Fruit fly (Drosophila melanogaster) whole organism, embryonic: ENCODE measurements around the gene CG43447.

Experiments used
- Adf1 ChIP-seq: fragments of 200-800 bp; sonication (Bioruptor generic); IDR thresholded peaks from 2 replicates; pipeline ENCODE4 v1.3.6; 2022; ENCODE audit warnings: missing biosample characterization, missing genetic modification characterization
- Awh ChIP-seq: fragments of 200-800 bp; sonication (Bioruptor generic); IDR thresholded peaks from 2 replicates; pipeline ENCODE4, ENCODE4 v1.3.6; 2022; ENCODE audit warnings: missing biosample characterization, missing genetic modification characterization
- Bgb ChIP-seq: fragments of 200-800 bp; sonication (Bioruptor generic); IDR thresholded peaks from 2 replicates; pipeline ENCODE4 v1.3.6; 2022; ENCODE audit warnings: missing biosample characterization, missing genetic modification characterization; ENCODE audit not compliant: partially characterized antibody
- CG11093 ChIP-seq: fragments of 200-800 bp; sonication (Bioruptor generic); IDR thresholded peaks from 3 replicates; pipeline ENCODE4 v1.3.6; 2022; ENCODE audit warnings: missing biosample characterization, missing genetic modification characterization
- CG11504 ChIP-seq: fragments of 200-800 bp; sonication (Bioruptor generic); optimal IDR thresholded peaks from 3 replicates; lab custom pipeline; 2019; ENCODE audit warnings: missing biosample characterization, mild to moderate bottlenecking, missing genetic modification characterization, moderate library complexity
- CG12071 ChIP-seq: fragments of 200-800 bp; sonication (Bioruptor generic); optimal IDR thresholded peaks from 3 replicates; lab custom pipeline; 2018; ENCODE audit warnings: missing biosample characterization, mild to moderate bottlenecking, missing genetic modification characterization
- CG13424 ChIP-seq: fragments of 200-800 bp; sonication (Bioruptor generic); optimal IDR thresholded peaks from 2 replicates; lab custom pipeline; 2019; ENCODE audit warnings: missing biosample characterization, mild to moderate bottlenecking, missing genetic modification characterization, moderate library complexity
- CG18011 ChIP-seq: fragments of 200-800 bp; sonication (Bioruptor generic); optimal IDR thresholded peaks from 2 replicates; lab custom pipeline; 2017; ENCODE audit warnings: missing biosample characterization, missing genetic modification characterization, mild to moderate bottlenecking, moderate library complexity, missing genotype
- CG18599 ChIP-seq: fragments of 200-800 bp; sonication (Bioruptor generic); optimal IDR thresholded peaks from 3 replicates; lab custom pipeline; 2017; ENCODE audit warnings: missing biosample characterization, missing genetic modification characterization, mild to moderate bottlenecking, moderate library complexity, missing genetic modification reagents
- CG31388 ChIP-seq: fragments of 200-800 bp; sonication (Bioruptor generic); optimal IDR thresholded peaks from 2 replicates; lab custom pipeline; 2016; ENCODE audit warnings: missing biosample characterization, missing genetic modification characterization
- CG31441 ChIP-seq: fragments of 200-800 bp; sonication (Bioruptor generic); IDR thresholded peaks from 2 replicates; pipeline ENCODE4 v1.3.6; 2022; ENCODE audit warnings: missing biosample characterization, missing genetic modification characterization
- CG34224 ChIP-seq: fragments of 200-800 bp; sonication (Bioruptor generic); IDR thresholded peaks from 3 replicates; pipeline ENCODE4 v1.3.6; 2022; ENCODE audit warnings: missing biosample characterization, missing genetic modification characterization; ENCODE audit not compliant: partially characterized antibody
- CG34422 ChIP-seq: fragments of 200-800 bp; sonication (Bioruptor generic); IDR thresholded peaks from 3 replicates; pipeline ENCODE4 v1.3.6; 2022; ENCODE audit warnings: missing biosample characterization, missing genetic modification characterization
- CG4617 ChIP-seq: fragments of 200-800 bp; sonication (Bioruptor generic); optimal IDR thresholded peaks from 3 replicates; lab custom pipeline; 2016; ENCODE audit warnings: missing biosample characterization, missing genetic modification characterization, borderline replicate concordance
- CG5953 ChIP-seq: fragments of 200-800 bp; sonication (Bioruptor generic); IDR thresholded peaks from 2 replicates; pipeline ENCODE4 v1.3.6; 2022; ENCODE audit warnings: missing biosample characterization, missing genetic modification characterization
- CG6791 ChIP-seq: fragments of 200-800 bp; sonication (Bioruptor generic); IDR thresholded peaks from 3 replicates; pipeline ENCODE4 v1.3.6; 2022; ENCODE audit warnings: missing biosample characterization, missing genetic modification characterization; ENCODE audit not compliant: partially characterized antibody
- CG9437 ChIP-seq: fragments of 200-800 bp; sonication (Bioruptor generic); optimal IDR thresholded peaks from 2 replicates; lab custom pipeline; 2018; ENCODE audit warnings: missing biosample characterization, mild to moderate bottlenecking, missing genetic modification characterization
- Deaf1 ChIP-seq: fragments of 200-800 bp; optimal IDR thresholded peaks from 3 replicates; lab custom pipeline; 2019; ENCODE audit warnings: missing biosample characterization, mild to moderate bottlenecking, missing genetic modification characterization, moderate library complexity
- Dfd ChIP-seq, 2 experiments: fragments of >200 bp; optimal IDR thresholded peaks; 2 replicates each; lab custom pipeline; 2017; ENCODE audit warnings: missing biosample characterization in 2 of 2, missing genetic modification characterization in 2 of 2
- Fer1 ChIP-seq: fragments of 200-800 bp; sonication (Bioruptor generic); optimal IDR thresholded peaks from 2 replicates; lab custom pipeline; 2017; ENCODE audit warnings: missing biosample characterization, mild to moderate bottlenecking, missing genetic modification characterization
- HLH3B ChIP-seq: fragments of 200-800 bp; sonication (Bioruptor generic); IDR thresholded peaks from 2 replicates; pipeline ENCODE4 v1.3.6; 2022; ENCODE audit warnings: missing biosample characterization, missing genetic modification characterization
- HLHmδ ChIP-seq: fragments of 200-800 bp; sonication (Bioruptor generic); optimal IDR thresholded peaks from 2 replicates; lab custom pipeline; 2018; ENCODE audit warnings: missing biosample characterization, mild to moderate bottlenecking, missing genetic modification characterization, moderate library complexity
- HmgD ChIP-seq: fragments of 200-800 bp; sonication (Bioruptor generic); optimal IDR thresholded peaks from 3 replicates; lab custom pipeline; 2016; ENCODE audit warnings: missing biosample characterization, missing genetic modification characterization
- Hmr ChIP-seq: fragments of 200-800 bp; sonication (Bioruptor generic); optimal IDR thresholded peaks from 3 replicates; lab custom pipeline; 2017; ENCODE audit warnings: mild to moderate bottlenecking, missing biosample characterization, missing genetic modification reagents, missing genetic modification characterization
- Hr3 ChIP-seq: fragments of 200-800 bp; sonication (Bioruptor generic); optimal IDR thresholded peaks from 3 replicates; lab custom pipeline; 2016; ENCODE audit warnings: missing biosample characterization, missing genetic modification characterization
- Jarid2 ChIP-seq: fragments of 200-800 bp; sonication (Bioruptor generic); optimal IDR thresholded peaks from 3 replicates; lab custom pipeline; 2017; ENCODE audit warnings: mild to moderate bottlenecking, missing biosample characterization, missing genetic modification reagents, missing genetic modification characterization
- Mad ChIP-seq: fragments of 200-800 bp; sonication (Bioruptor generic); optimal IDR thresholded peaks from 2 replicates; lab custom pipeline; 2016; ENCODE audit warnings: missing biosample characterization, missing genetic modification characterization
- NK7.1 ChIP-seq: fragments of 200-800 bp; sonication (Bioruptor generic); optimal IDR thresholded peaks from 3 replicates; lab custom pipeline; 2016; ENCODE audit warnings: missing biosample characterization, missing genetic modification characterization
- Nf-YC ChIP-seq: fragments of 200-800 bp; optimal IDR thresholded peaks from 3 replicates; lab custom pipeline; 2019; ENCODE audit warnings: missing biosample characterization, mild to moderate bottlenecking, missing genetic modification characterization, moderate library complexity
- Six4 ChIP-seq: fragments of 200-800 bp; sonication (Bioruptor generic); optimal IDR thresholded peaks from 2 replicates; lab custom pipeline; 2016; ENCODE audit warnings: missing biosample characterization, missing genetic modification characterization
- cas ChIP-seq: fragments of 200-800 bp; sonication (Bioruptor generic); IDR thresholded peaks from 2 replicates; pipeline ENCODE4 v1.3.6; 2022; ENCODE audit warnings: missing biosample characterization, missing genetic modification characterization
- chinmo ChIP-seq: fragments of 200-800 bp; sonication (Bioruptor generic); IDR thresholded peaks from 4 replicates; pipeline ENCODE4 v1.3.6; 2022; ENCODE audit warnings: missing biosample characterization, missing genetic modification characterization; ENCODE audit not compliant: partially characterized antibody
- ci ChIP-seq: fragments of 200-800 bp; sonication (Bioruptor generic); IDR thresholded peaks from 3 replicates; pipeline ENCODE4 v1.3.6; 2022; ENCODE audit warnings: missing biosample characterization, missing genetic modification characterization
- crp ChIP-seq, 2 experiments: fragments of 200-800 bp; sonication (Bioruptor generic); optimal IDR thresholded peaks; 2 replicates in 1 of 2; 3 replicates in 1 of 2; lab custom pipeline; 2017; ENCODE audit warnings: missing biosample characterization in 2 of 2, missing genetic modification characterization in 2 of 2, mild to moderate bottlenecking in 1 of 2, moderate library complexity in 1 of 2
- jing ChIP-seq: fragments of 200-800 bp; sonication (Bioruptor generic); optimal IDR thresholded peaks from 2 replicates; lab custom pipeline; 2018; ENCODE audit warnings: missing biosample characterization, mild to moderate bottlenecking, missing genetic modification characterization
- kay ChIP-seq: fragments of 200-800 bp; sonication (Bioruptor generic); optimal IDR thresholded peaks from 2 replicates; lab custom pipeline; 2016; ENCODE audit warnings: missing biosample characterization, missing genetic modification characterization
- knrl ChIP-seq: fragments of 200-800 bp; sonication (Bioruptor generic); IDR thresholded peaks from 3 replicates; pipeline ENCODE4 v1.3.6; 2022; ENCODE audit warnings: missing biosample characterization, missing genetic modification characterization; ENCODE audit not compliant: partially characterized antibody
- lab ChIP-seq: fragments of 200-800 bp; sonication (Bioruptor generic); optimal IDR thresholded peaks from 3 replicates; lab custom pipeline; 2017; ENCODE audit warnings: missing biosample characterization, missing genetic modification characterization, mild to moderate bottlenecking, moderate library complexity, missing genetic modification reagents
- mirr ChIP-seq: fragments of 200-800 bp; sonication (Bioruptor generic); optimal IDR thresholded peaks from 3 replicates; lab custom pipeline; 2018; ENCODE audit warnings: missing biosample characterization, mild to moderate bottlenecking, missing genetic modification characterization
- onecut ChIP-seq: fragments of 200-800 bp; sonication (Bioruptor generic); IDR thresholded peaks from 2 replicates; pipeline ENCODE4 v1.3.6; 2022; ENCODE audit warnings: missing biosample characterization, missing genetic modification characterization
- scrt ChIP-seq: fragments of 200-800 bp; sonication (Bioruptor generic); optimal IDR thresholded peaks from 2 replicates; lab custom pipeline; 2018; ENCODE audit warnings: missing biosample characterization, mild to moderate bottlenecking, missing genetic modification characterization, moderate library complexity
- sens ChIP-seq: fragments of 200-800 bp; sonication (Bioruptor generic); peaks from one replicate; lab custom pipeline; 2016; ENCODE audit warnings: missing biosample characterization, missing genetic modification characterization
- sim ChIP-seq: fragments of 200-800 bp; sonication (Bioruptor generic); IDR thresholded peaks from 2 replicates; pipeline ENCODE4 v1.3.6; 2022; ENCODE audit warnings: missing biosample characterization, missing genetic modification characterization
- slbo ChIP-seq: fragments of 200-800 bp; sonication (Bioruptor generic); IDR thresholded peaks from 2 replicates; pipeline ENCODE4 v1.3.6; 2022; ENCODE audit warnings: missing biosample characterization, missing genetic modification characterization
- so ChIP-seq: fragments of 200-800 bp; sonication (Bioruptor generic); IDR thresholded peaks from 3 replicates; pipeline ENCODE4 v1.3.6; 2022; ENCODE audit warnings: missing biosample characterization, missing genetic modification characterization
- tio ChIP-seq: fragments of 200-800 bp; sonication (Bioruptor generic); optimal IDR thresholded peaks from 2 replicates; lab custom pipeline; 2017; ENCODE audit warnings: missing biosample characterization, missing genetic modification characterization, inconsistent platforms
- wdn ChIP-seq: fragments of 200-800 bp; sonication (Bioruptor generic); IDR thresholded peaks from 2 replicates; pipeline ENCODE4 v1.3.6; 2022; ENCODE audit warnings: missing biosample characterization, missing genetic modification characterization
- zen2 ChIP-seq: fragments of 200-800 bp; sonication (Bioruptor generic); IDR thresholded peaks from 3 replicates; pipeline ENCODE4 v1.3.6; 2022; ENCODE audit warnings: missing biosample characterization, missing genetic modification characterization; ENCODE audit not compliant: partially characterized antibody

Gene CG43447

DNA sequence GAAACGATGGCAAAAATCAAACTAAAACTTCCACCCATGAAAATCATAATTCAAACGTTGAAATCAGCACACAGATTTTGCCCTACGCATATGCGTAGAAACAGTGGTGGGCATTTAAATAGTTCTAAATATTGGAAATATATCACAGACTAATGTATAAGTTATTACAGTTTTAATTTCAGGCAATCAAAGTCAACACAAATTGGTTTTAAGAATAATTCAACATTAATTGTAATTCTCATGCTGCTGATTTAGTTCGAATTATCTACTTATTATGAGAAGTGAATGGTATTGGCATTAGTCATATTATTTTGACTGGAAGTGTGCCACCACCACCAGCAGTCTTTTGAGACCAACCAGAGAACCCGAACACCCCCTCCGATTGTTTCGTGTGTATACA, 13.4 kb upstream of the CG43447 start (continued):
- no peak for TF ChIP-seq CG11093

DNA sequence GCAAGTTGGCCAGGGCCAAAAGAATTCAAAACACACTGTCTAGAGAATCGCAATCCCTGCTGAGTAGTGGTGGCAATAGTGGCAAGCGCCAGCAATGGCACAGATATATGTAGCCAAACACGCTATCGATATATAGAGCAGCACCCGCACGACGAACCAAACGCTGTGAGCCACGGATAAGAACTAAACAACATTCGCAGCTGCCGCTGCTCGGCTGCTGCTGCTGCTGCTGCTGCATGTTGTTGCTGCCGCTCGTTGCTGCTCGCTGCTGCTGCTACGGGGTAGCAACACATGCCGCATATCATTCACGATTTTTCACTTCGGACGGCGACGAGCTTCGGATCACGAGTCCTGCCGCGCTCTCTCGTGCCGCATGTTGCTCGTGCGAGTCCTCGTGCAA, 2.8 kb upstream of the CG43447 start, which contains the start of gene side:
Gene side (minus strand): TSS at position 175 of the 400 bp plus-strand sequence.
- TF ChIP-seq lab (GFP tag; lab: Kevin White, UChicago) (peak; percentile 1), crp (GFP tag; optimal IDR thresholded peaks at IDR 0.05; lab: Kevin White, UChicago) (no peak), chinmo (GFP tag; lab: Robert Waterston, UW) (0 out of 4 replicates have a peak, but pooled peaks have one; percentile 34), HLHmδ (peak; percentile 23), CG34224 (GFP tag; lab: Robert Waterston, UW) (0 out of 3 replicates have a peak, but pooled peaks have one; percentile 27), NK7.1 (GFP tag; lab: Kevin White, UChicago) (no peak), Hr3 (GFP tag; lab: Kevin White, UChicago) (no peak), Deaf1 (tag; lab: Kevin White, UChicago) (peak; percentile 95), Nf-YC (tag; lab: Kevin White, UChicago) (no peak), HmgD (GFP tag; lab: Kevin White, UChicago) (peak; percentile 1), CG12071 (peak; percentile 19), CG31441 (GFP tag; lab: Robert Waterston, UW) (no peak), Dfd (GFP tag; optimal IDR thresholded peaks at IDR 0.05; lab: Kevin White, UChicago) (no peak), Fer1 (GFP tag; lab: Kevin White, UChicago) (peak; percentile 12), wdn (GFP tag; lab: Robert Waterston, UW) (0 out of 2 replicates have a peak, but pooled peaks have one; percentile 17), Hmr (peak; percentile 12), Adf1 (GFP tag; lab: Robert Waterston, UW) (peak; percentile 84), CG18011 (GFP tag; lab: Kevin White, UChicago) (no peak), CG6791 (0 out of 3 replicates have a peak, but pooled peaks have one; percentile 44), onecut (peak; percentile 24; the same call in 1 of the 2 replicates), scrt (GFP tag; lab: Kevin White, UChicago) (peak; percentile 12), so (GFP tag; lab: Robert Waterston, UW) (no peak), HLH3B (no peak), Mad (GFP tag; lab: Kevin White, UChicago) (no peak), kay (no peak), CG34422 (GFP tag; lab: Robert Waterston, UW) (peak; percentile 28; the same call in 1 of the 3 replicates), CG11504 (tag; lab: Kevin White, UChicago) (peak; percentile 99), cas (GFP tag; lab: Robert Waterston, UW) (no peak), mirr (GFP tag; lab: Kevin White, UChicago) (no peak), Six4 (GFP tag; lab: Kevin White, UChicago) (no peak), CG13424 (tag; lab: Kevin White, UChicago) (no peak), sim (GFP tag; lab: Robert Waterston, UW) (peak; percentile 39; the same call in 1 of the 2 replicates), zen2 (GFP tag; lab: Robert Waterston, UW) (0 out of 3 replicates have a peak, but pooled peaks have one; percentile 44), slbo (GFP tag; lab: Robert Waterston, UW) (no peak), CG18599 (peak; percentile 12), Jarid2 (GFP tag; lab: Kevin White, UChicago) (peak; percentile 90), sens (GFP tag; lab: Kevin White, UChicago) (peak; percentile 11), CG31388 (GFP tag; lab: Kevin White, UChicago) (no peak), Awh (GFP tag; lab: Robert Waterston, UW) (no peak), ci (peak; percentile 42; the same call in 2 of the 3 replicates), CG9437 (GFP tag; lab: Kevin White, UChicago) (no peak), jing (GFP tag; lab: Kevin White, UChicago) (no peak), tio (GFP tag; lab: Kevin White, UChicago) (no peak), CG4617 (no peak), Bgb (peak; percentile 33; the same call in 1 of the 2 replicates), CG5953 (GFP tag; lab: Robert Waterston, UW) (no peak), knrl (GFP tag; lab: Robert Waterston, UW) (no peak)
